Worm (Caenorhabditis elegans) whole organism, L4 larva: ENCODE data around the gene sma-10.

Source experiments
- F44E2.7 ChIP-seq: fragments of 200-800 bp; sonication (Bioruptor generic); IDR thresholded peaks from 2 replicates; pipeline ENCODE4 v2.1.2; 2022; ENCODE audit warnings: missing genetic modification characterization, missing compliant biosample characterization
- F49E8.2 ChIP-seq: sonication (generic microtip); optimal IDR thresholded peaks from 2 replicates; lab custom pipeline; 2016; ENCODE audit warnings: missing compliant biosample characterization, mild to moderate bottlenecking, missing genetic modification characterization, borderline replicate concordance
- T20F7.1 ChIP-seq: fragments of 200-800 bp; sonication (Bioruptor generic); optimal IDR thresholded peaks from 2 replicates; lab custom pipeline; 2018; ENCODE audit warnings: mild to moderate bottlenecking, missing genetic modification characterization, missing compliant biosample characterization
- T26A8.4 ChIP-seq: fragments of 200-800 bp; sonication (Bioruptor generic); IDR thresholded peaks from 2 replicates; pipeline ENCODE4 v1.3.6; 2022; ENCODE audit warnings: missing genetic modification characterization, missing compliant biosample characterization
- Y5F2A.4 ChIP-seq: fragments of 200-800 bp; sonication (Bioruptor generic); optimal IDR thresholded peaks from 2 replicates; lab custom pipeline; 2018; ENCODE audit warnings: mild to moderate bottlenecking, missing genetic modification characterization, missing compliant biosample characterization
- aha-1 ChIP-seq: fragments of 150-350 bp; peaks from one replicate; lab custom pipeline; 2014; ENCODE audit warnings: missing biosample characterization, missing genetic modification characterization
- arid-1 ChIP-seq: fragments of 200-800 bp; sonication (Bioruptor generic); conservative IDR thresholded peaks from 2 replicates; pipeline ENCODE4 v1.3.6; 2022; ENCODE audit warnings: missing genetic modification reagents, missing genetic modification characterization, missing compliant biosample characterization
- ceh-32 ChIP-seq: sonication (generic microtip); optimal IDR thresholded peaks from 2 replicates; lab custom pipeline; 2016; ENCODE audit warnings: mild to moderate bottlenecking, missing genetic modification characterization, missing compliant biosample characterization; ENCODE audit not compliant: poor library complexity
- ceh-44 ChIP-seq: fragments of 200-800 bp; sonication (Bioruptor generic); IDR thresholded peaks from 2 replicates; pipeline ENCODE4 v1.3.6; 2022; ENCODE audit warnings: missing genetic modification reagents, missing genetic modification characterization, missing compliant biosample characterization
- ctbp-1 ChIP-seq: fragments of 200-800 bp; sonication (Bioruptor generic); IDR thresholded peaks from 2 replicates; pipeline ENCODE4 v1.3.6; 2022; ENCODE audit warnings: missing genetic modification reagents, missing genetic modification characterization, missing compliant biosample characterization
- daf-16 ChIP-seq, 3 experiments: sonication (generic microtip); optimal IDR thresholded peaks; 2 replicates each; lab custom pipeline; 2016 to 2017; ENCODE audit warnings: missing genetic modification characterization in 3 of 3, missing genetic modification reagents in 3 of 3, mild to moderate bottlenecking in 2 of 3, missing compliant biosample characterization in 2 of 3, missing biosample characterization in 1 of 3, moderate library complexity in 1 of 3
- dmd-6 ChIP-seq: fragments of 200-800 bp; sonication (Bioruptor generic); IDR thresholded peaks from 2 replicates; pipeline ENCODE4 v1.3.6; 2022; ENCODE audit warnings: missing genetic modification reagents, missing genetic modification characterization, missing compliant biosample characterization
- dmd-8 ChIP-seq: fragments of 200-800 bp; sonication (Bioruptor generic); IDR thresholded peaks from 2 replicates; pipeline ENCODE4 v1.3.6; 2022; ENCODE audit warnings: missing genetic modification characterization, missing compliant biosample characterization
- dpl-1 ChIP-seq: fragments of 150-350 bp; optimal IDR thresholded peaks from 2 replicates; lab custom pipeline; 2014; ENCODE audit warnings: missing biosample characterization, missing genetic modification reagents, missing genetic modification characterization
- duxl-1 ChIP-seq: sonication (generic microtip); optimal IDR thresholded peaks from 2 replicates; lab custom pipeline; 2016; ENCODE audit warnings: mild to moderate bottlenecking, missing genetic modification characterization, moderate library complexity, missing compliant biosample characterization; ENCODE audit not compliant: poor library complexity
- dve-1 ChIP-seq: sonication (generic microtip); optimal IDR thresholded peaks from 2 replicates; lab custom pipeline; 2017; ENCODE audit warnings: antibody characterized with exemption, mild to moderate bottlenecking, missing genetic modification characterization, missing compliant biosample characterization; ENCODE audit not compliant: insufficient read depth
- fos-1 ChIP-seq: fragments of 150-350 bp; optimal IDR thresholded peaks from 2 replicates; lab custom pipeline; 2014; ENCODE audit warnings: missing biosample characterization, missing genetic modification characterization
- hif-1 ChIP-seq, 2 experiments: sonication (generic microtip); optimal IDR thresholded peaks; 2 replicates each; lab custom pipeline; 2016 to 2017; ENCODE audit warnings: missing compliant biosample characterization in 2 of 2, missing genetic modification characterization in 2 of 2, missing genetic modification reagents in 2 of 2, missing genotype in 2 of 2, mild to moderate bottlenecking in 1 of 2
- hmg-1.1 ChIP-seq: fragments of 200-800 bp; sonication (Bioruptor generic); IDR thresholded peaks from 2 replicates; pipeline ENCODE4 v1.3.6; 2022; ENCODE audit warnings: missing genetic modification reagents, missing genetic modification characterization, missing compliant biosample characterization
- jun-1 ChIP-seq: fragments of 150-350 bp; optimal IDR thresholded peaks from 2 replicates; lab custom pipeline; 2014; ENCODE audit warnings: missing biosample characterization, missing genetic modification reagents, missing genetic modification characterization
- lin-13 ChIP-seq: fragments of 150-350 bp; optimal IDR thresholded peaks from 2 replicates; lab custom pipeline; 2014; ENCODE audit warnings: missing biosample characterization, missing genetic modification reagents, missing genetic modification characterization
- lin-15B ChIP-seq: fragments of 150-350 bp; sonication (generic microtip); optimal IDR thresholded peaks from 3 replicates; lab custom pipeline; 2014; ENCODE audit warnings: missing biosample characterization, missing genetic modification characterization
- lin-38 ChIP-seq: fragments of 200-800 bp; sonication (Bioruptor generic); IDR thresholded peaks from 2 replicates; pipeline ENCODE4 v1.3.6; 2022; ENCODE audit warnings: missing genetic modification reagents, missing genetic modification characterization, missing compliant biosample characterization
- madf-5 ChIP-seq, 2 experiments: fragments of 200-800 bp; sonication (Bioruptor generic); IDR thresholded peaks; 2 replicates each; pipeline ENCODE4 v1.3.6; 2022; ENCODE audit warnings: missing compliant biosample characterization in 2 of 2, missing genetic modification characterization in 2 of 2
- mdl-1 ChIP-seq, 2 experiments: fragments of 150-350 bp in 1 of 2; sonication (generic microtip) in 1 of 2; optimal IDR thresholded peaks; 2 replicates each; lab custom pipeline; 2014 to 2017; ENCODE audit warnings: missing biosample characterization in 2 of 2, missing genetic modification characterization in 2 of 2
- mes-2 ChIP-seq: sonication (generic microtip); optimal IDR thresholded peaks from 2 replicates; lab custom pipeline; 2016; ENCODE audit warnings: missing genotype, mild to moderate bottlenecking, missing genetic modification characterization, missing compliant biosample characterization; ENCODE audit not compliant: poor library complexity, severe bottlenecking
- nhr-28 ChIP-seq: fragments of 150-350 bp; optimal IDR thresholded peaks from 2 replicates; lab custom pipeline; 2014; ENCODE audit warnings: missing biosample characterization, missing genetic modification characterization
- nhr-41 ChIP-seq: fragments of 200-800 bp; sonication (Bioruptor generic); IDR thresholded peaks from 2 replicates; pipeline ENCODE4 v1.3.6; 2022; ENCODE audit warnings: missing genetic modification reagents, missing genetic modification characterization, missing compliant biosample characterization
- nhr-6 ChIP-seq: fragments of 150-350 bp; optimal IDR thresholded peaks from 2 replicates; lab custom pipeline; 2014; ENCODE audit warnings: missing biosample characterization, missing genetic modification characterization
- nhr-76 ChIP-seq: fragments of 150-350 bp; optimal IDR thresholded peaks from 2 replicates; lab custom pipeline; 2014; ENCODE audit warnings: missing biosample characterization, missing genetic modification characterization
- nhr-77 ChIP-seq: fragments of 150-350 bp; optimal IDR thresholded peaks from 2 replicates; lab custom pipeline; 2014; ENCODE audit warnings: missing biosample characterization, missing genetic modification characterization
- pqm-1 ChIP-seq: sonication (generic microtip); optimal IDR thresholded peaks from 2 replicates; lab custom pipeline; 2017; ENCODE audit warnings: missing biosample characterization, missing genetic modification characterization
- rbr-2 ChIP-seq: sonication (generic microtip); optimal IDR thresholded peaks from 2 replicates; lab custom pipeline; 2016; ENCODE audit warnings: missing genotype, missing genetic modification characterization, missing compliant biosample characterization
- saeg-2 ChIP-seq: fragments of 200-800 bp; sonication (Bioruptor generic); IDR thresholded peaks from 2 replicates; pipeline ENCODE4 v1.3.6; 2022; ENCODE audit warnings: missing genetic modification reagents, missing genetic modification characterization, missing compliant biosample characterization
- set-16 ChIP-seq: fragments of 200-800 bp; sonication (Bioruptor generic); IDR thresholded peaks from 2 replicates; pipeline ENCODE4 v1.3.6; 2022; ENCODE audit warnings: missing genetic modification reagents, missing genetic modification characterization, missing compliant biosample characterization
- skn-1 ChIP-seq: fragments of 150-350 bp; optimal IDR thresholded peaks from 2 replicates; lab custom pipeline; 2014; ENCODE audit warnings: missing biosample characterization, missing genetic modification characterization
- snpc-1.2 ChIP-seq: fragments of 200-800 bp; sonication (Bioruptor generic); IDR thresholded peaks from 2 replicates; pipeline ENCODE4 v1.3.6; 2022; ENCODE audit warnings: missing genetic modification reagents, missing genetic modification characterization, missing compliant biosample characterization
- snpc-4 ChIP-seq: fragments of 150-350 bp; optimal IDR thresholded peaks from 2 replicates; lab custom pipeline; 2014; ENCODE audit warnings: missing biosample characterization, missing genetic modification characterization
- tra-1 ChIP-seq: fragments of 200-800 bp; sonication (Bioruptor generic); IDR thresholded peaks from 2 replicates; pipeline ENCODE4 v1.3.6; 2022; ENCODE audit warnings: missing genetic modification reagents, missing genetic modification characterization, missing compliant biosample characterization
- unc-130 ChIP-seq: sonication (generic microtip); optimal IDR thresholded peaks from 2 replicates; lab custom pipeline; 2016; ENCODE audit warnings: missing genetic modification reagents, missing genetic modification characterization, missing compliant biosample characterization
- unc-39 ChIP-seq: sonication (generic microtip); optimal IDR thresholded peaks from 2 replicates; lab custom pipeline; 2017; ENCODE audit warnings: missing biosample characterization, missing genetic modification characterization
- unc-62 ChIP-seq, 3 experiments: fragments of 150-350 bp in 1 of 3; sonication (generic microtip); optimal IDR thresholded peaks in 2 of 3; peaks in 1 of 3; 1 replicate in 1 of 3; 2 replicates in 2 of 3; lab custom pipeline; 2014 to 2017; ENCODE audit warnings: missing biosample characterization in 3 of 3, missing genetic modification characterization in 3 of 3, missing genetic modification reagents in 3 of 3, missing genotype in 1 of 3
- zfp-3 ChIP-seq: fragments of 200-800 bp; sonication (Bioruptor generic); conservative IDR thresholded peaks from 2 replicates; pipeline ENCODE4 v1.3.6; 2022; ENCODE audit warnings: missing genetic modification reagents, missing genetic modification characterization, missing compliant biosample characterization
- zip-2 ChIP-seq: fragments of 150-350 bp; optimal IDR thresholded peaks from 2 replicates; lab custom pipeline; 2014; ENCODE audit warnings: missing biosample characterization, missing genetic modification characterization

Gene sma-10

DNA sequence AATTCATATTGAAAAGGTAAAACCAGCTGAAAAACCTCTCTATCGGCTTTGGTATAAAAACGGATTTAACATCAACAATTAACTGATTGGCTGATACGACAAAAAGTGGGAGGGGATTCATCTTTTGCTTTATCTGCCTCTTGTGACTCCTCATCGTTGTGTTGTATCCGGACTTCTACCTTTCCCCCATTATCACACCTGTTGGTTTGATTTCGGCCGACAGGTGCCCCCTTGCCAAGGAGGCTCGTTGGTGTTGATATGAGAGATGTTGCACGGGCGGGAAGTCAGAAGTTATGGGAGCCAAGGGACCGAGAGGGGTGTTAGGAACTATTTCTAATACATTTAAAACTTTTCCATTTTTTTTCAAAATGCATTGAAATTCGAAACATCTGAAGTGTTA lies 40.3 kb downstream of the sma-10 start:
- TF ChIP-seq ceh-44 (no peak), skn-1 (tag; lab: Kevin White, UChicago) (no peak), unc-62 (GFP tag; optimal IDR thresholded peaks at IDR 0.05 in 1 of 2; lab: Kevin White, UChicago) (peak in 1 of 2 experiments; percentile 15), unc-62 (tag; optimal IDR thresholded peaks at IDR 0.05; lab: Kevin White, UChicago) (no peak), arid-1 (GFP tag; lab: Robert Waterston, UW) (no peak), saeg-2 (GFP tag; lab: Robert Waterston, UW) (no peak), nhr-77 (tag; lab: Kevin White, UChicago) (no peak)

DNA sequence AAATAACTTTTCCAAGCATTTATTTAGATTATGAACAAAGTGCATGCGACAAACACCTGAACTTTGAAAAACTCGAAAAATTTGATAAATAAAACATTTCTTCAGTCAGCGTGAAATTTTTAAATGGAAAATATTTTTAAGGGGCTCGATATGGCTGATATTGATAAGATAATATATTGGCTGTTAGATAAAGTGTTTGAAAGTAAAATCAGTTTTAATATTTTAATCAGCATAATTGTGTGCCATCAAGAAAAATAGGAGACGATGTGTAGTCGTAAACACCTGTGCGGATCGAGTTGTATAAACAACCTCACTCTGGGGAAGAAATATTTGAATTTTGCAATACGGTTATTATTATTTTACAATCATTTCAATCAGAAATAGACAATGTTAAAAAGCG lies 45.4 kb downstream of the sma-10 start:
- TF ChIP-seq daf-16 (GFP tag; optimal IDR thresholded peaks at IDR 0.05; lab: Kevin White, UChicago): no peak
- peak; percentile 90 for TF ChIP-seq daf-16 (tag; optimal IDR thresholded peaks at IDR 0.05; lab: Kevin White, UChicago)
- TF ChIP-seq unc-39 (tag; lab: Kevin White, UChicago): no peak
- peak; percentile 0 for TF ChIP-seq dve-1 (tag; lab: Kevin White, UChicago)

DNA sequence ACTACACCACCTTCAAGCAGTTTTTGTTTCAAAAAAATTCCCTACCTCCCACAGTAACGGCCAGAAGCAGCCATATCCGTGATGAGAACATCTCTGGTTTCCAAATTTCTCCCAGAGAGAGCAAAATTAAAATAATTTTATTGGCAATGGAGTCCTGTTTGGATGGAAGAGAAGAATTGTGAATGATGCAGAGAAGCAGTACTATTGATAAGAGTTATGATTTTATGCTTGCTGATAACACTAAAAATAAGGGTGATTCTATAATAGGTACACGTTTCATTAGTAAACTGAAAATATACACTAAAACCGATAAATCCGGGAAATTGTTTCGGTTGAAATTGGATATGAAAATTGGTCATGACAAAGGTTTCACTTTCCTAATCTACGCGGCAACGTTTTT lies 46.2 kb downstream of the sma-10 start, which contains the start of gene dsc-4:
TSS of gene dsc-4 (minus strand) at position 165 of the 400 bp plus-strand sequence.
- TF ChIP-seq saeg-2 (GFP tag; lab: Robert Waterston, UW): no peak
- TF ChIP-seq T26A8.4: no peak
- TF ChIP-seq rbr-2: no peak
- peak; percentile 26; the same call in 1 of the 2 replicates for TF ChIP-seq dmd-6 (GFP tag; lab: Robert Waterston, UW)
- TF ChIP-seq nhr-28 (tag; lab: Kevin White, UChicago): peak; percentile 46
- TF ChIP-seq duxl-1 (tag; lab: Kevin White, UChicago): no peak
- TF ChIP-seq mes-2 (tag; lab: Kevin White, UChicago): no peak
- TF ChIP-seq dve-1 (tag; lab: Kevin White, UChicago): peak; percentile 24
- TF ChIP-seq T20F7.1 (GFP tag; lab: Kevin White, UChicago): no peak
- no peak for TF ChIP-seq daf-16 (GFP tag; optimal IDR thresholded peaks at IDR 0.05; lab: Kevin White, UChicago)
- TF ChIP-seq daf-16 (tag; optimal IDR thresholded peaks at IDR 0.05; lab: Kevin White, UChicago): peak; percentile 60
- TF ChIP-seq ctbp-1 (GFP tag; lab: Robert Waterston, UW): no peak
- TF ChIP-seq set-16: no peak
- TF ChIP-seq aha-1 (tag; lab: Kevin White, UChicago): no peak
- TF ChIP-seq pqm-1 (tag; lab: Kevin White, UChicago): peak; percentile 79
- TF ChIP-seq fos-1 (tag; lab: Kevin White, UChicago): no peak
- no peak for TF ChIP-seq lin-38 (GFP tag; lab: Robert Waterston, UW)
- no peak for TF ChIP-seq lin-13 (GFP tag; lab: Kevin White, UChicago)
- TF ChIP-seq zip-2 (tag; lab: Kevin White, UChicago): no peak
- no peak for TF ChIP-seq F49E8.2 (tag; lab: Kevin White, UChicago)
- no peak for TF ChIP-seq zfp-3
- TF ChIP-seq dmd-8 (GFP tag; lab: Robert Waterston, UW): no peak
- no peak for TF ChIP-seq snpc-4
- TF ChIP-seq nhr-76 (tag; lab: Kevin White, UChicago): no peak
- no peak for TF ChIP-seq nhr-6 (tag; lab: Kevin White, UChicago)
- no peak for TF ChIP-seq lin-15B (tag; lab: Kevin White, UChicago)
- no peak for TF ChIP-seq arid-1 (GFP tag; lab: Robert Waterston, UW)

DNA sequence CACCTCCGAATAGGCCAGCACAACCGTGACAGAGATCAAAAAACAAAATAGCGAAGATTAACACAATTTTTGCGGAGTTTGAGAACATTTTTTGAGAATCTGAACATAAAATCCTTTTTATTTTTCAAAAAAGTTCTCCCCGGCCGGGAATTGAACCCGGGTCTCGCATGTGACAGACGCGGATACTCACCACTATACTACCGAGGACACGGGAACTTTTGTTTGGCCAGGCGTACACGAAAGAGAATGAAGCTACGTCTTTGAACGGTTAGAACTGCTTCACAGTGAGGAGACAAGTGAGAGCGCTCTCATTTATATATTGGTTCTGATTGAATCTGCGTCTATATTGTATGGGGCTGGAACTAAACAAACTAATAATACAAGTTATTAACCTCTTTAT lies 48.3 kb downstream of the sma-10 start, which contains the start of gene grl-26:
TSS of gene grl-26 (minus strand) at position 318 of the 400 bp plus-strand sequence.
- TF ChIP-seq nhr-41 (GFP tag; lab: Robert Waterston, UW): peak; percentile 34; the same call in 1 of the 2 replicates
- TF ChIP-seq jun-1 (tag; lab: Kevin White, UChicago): no peak
- TF ChIP-seq dpl-1 (GFP tag; lab: Kevin White, UChicago): no peak
- peak; percentile 61 for TF ChIP-seq rbr-2
- TF ChIP-seq nhr-28 (tag; lab: Kevin White, UChicago): peak; percentile 38
- TF ChIP-seq lin-38 (GFP tag; lab: Robert Waterston, UW): peak; percentile 82
- TF ChIP-seq ceh-32: no peak
- peak in 1 of 2 experiments; percentile 75 for TF ChIP-seq mdl-1 (tag; optimal IDR thresholded peaks at IDR 0.05; lab: Kevin White, UChicago)
- peak in 1 of 2 experiments; percentile 52 for TF ChIP-seq hif-1 (tag; optimal IDR thresholded peaks at IDR 0.05; lab: Kevin White, UChicago)
- peak; percentile 65 to 94; a peak in 2 of 4 replicates for TF ChIP-seq madf-5 (GFP tag; IDR thresholded peaks at IDR 0.05; lab: Robert Waterston, UW)
- TF ChIP-seq hmg-1.1: peak; percentile 84
- peak; percentile 65; the same call in 1 of the 2 replicates for TF ChIP-seq F44E2.7
- TF ChIP-seq tra-1 (GFP tag; lab: Robert Waterston, UW): peak; percentile 75
- peak; percentile 83 for TF ChIP-seq dmd-8 (GFP tag; lab: Robert Waterston, UW)
- TF ChIP-seq nhr-77 (tag; lab: Kevin White, UChicago): peak; percentile 55
- peak; percentile 69 for TF ChIP-seq unc-130 (GFP tag; lab: Kevin White, UChicago)
- peak; percentile 24 for TF ChIP-seq Y5F2A.4
- TF ChIP-seq snpc-1.2 (GFP tag; lab: Robert Waterston, UW): peak; percentile 73
